Worm (Caenorhabditis elegans): Measurements from ENCODE around the gene nduv-2.

DNA sequence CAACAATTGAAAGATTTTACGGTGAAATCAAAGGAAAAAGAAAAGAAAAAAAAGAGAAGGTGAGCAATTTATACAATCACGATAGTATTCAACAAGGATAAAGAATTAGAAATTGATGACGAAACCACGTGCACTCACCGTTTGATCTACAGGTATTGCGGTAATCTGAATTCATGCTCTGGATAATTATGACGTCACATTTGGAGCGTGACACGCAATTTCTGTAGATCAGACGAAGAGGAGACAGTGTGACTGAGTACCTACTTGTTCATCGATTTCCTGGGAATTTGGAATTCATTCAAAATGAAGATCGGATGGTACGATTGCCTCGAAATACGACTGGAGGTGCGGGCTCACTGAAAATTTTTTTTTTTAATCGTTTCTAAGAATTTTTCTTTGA lies 27.0 kb downstream of the nduv-2 start:
- TF ChIP-seq T26A5.8 (tag; optimal IDR thresholded peaks at IDR 0.05) (no peak), let-607 (tag; optimal IDR thresholded peaks at IDR 0.05) (no peak), ccch-3 (GFP tag; optimal IDR thresholded peaks at IDR 0.05) (no peak), lin-35 (GFP tag; optimal IDR thresholded peaks at IDR 0.05) (no peak), dpff-1 (tag; optimal IDR thresholded peaks at IDR 0.05) (no peak), B0261.1 (tag; optimal IDR thresholded peaks at IDR 0.05) (no peak), unc-62 (GFP tag; optimal IDR thresholded peaks at IDR 0.05) (no peak), pha-4 (tag; optimal IDR thresholded peaks at IDR 0.05) (no peak), lir-1 (GFP tag; conservative IDR thresholded peaks at IDR 0.05) (no peak), ceh-58 (GFP tag; IDR thresholded peaks at IDR 0.05) (no peak), ceh-79 (tag; optimal IDR thresholded peaks at IDR 0.05) (no peak)

All from whole organism, young adult.